Worm (Caenorhabditis elegans): ENCODE measurements around the gene T02G5.14.

- TF ChIP-seq ref-1 (GFP tag; conservative IDR thresholded peaks at IDR 0.05) (no peak), klf-2 (GFP tag; conservative IDR thresholded peaks at IDR 0.05) (no peak), flt-1 (GFP tag; IDR thresholded peaks at IDR 0.05) (no peak), T22C8.4 (GFP tag; IDR thresholded peaks at IDR 0.05) (no peak), ztf-29 (GFP tag; IDR thresholded peaks at IDR 0.05) (no peak), ztf-23 (GFP tag; IDR thresholded peaks at IDR 0.05) (no peak), cog-1 (tag; optimal IDR thresholded peaks at IDR 0.05) (no peak)
These were observed 18.2 kb downstream of the T02G5.14 start for ce11 chrII:7102288-7102687.

Data from whole organism, midembryonic.